Worm (Caenorhabditis elegans) whole organism, midembryonic: ENCODE results near the gene F08C6.5.

ENCODE experiments used
- T22C8.4 ChIP-seq: fragments of 200-800 bp; sonication (Bioruptor generic); IDR thresholded peaks from 2 replicates; pipeline ENCODE4 v1.3.6; 2022; ENCODE audit warnings: missing genetic modification characterization, missing compliant biosample characterization
- cog-1 ChIP-seq: sonication (generic microtip); optimal IDR thresholded peaks from 2 replicates; lab custom pipeline; 2016; ENCODE audit warnings: missing genetic modification characterization, missing compliant biosample characterization
- flt-1 ChIP-seq: fragments of 200-800 bp; sonication (Bioruptor generic); IDR thresholded peaks from 2 replicates; pipeline ENCODE4 v1.3.6; 2022; ENCODE audit warnings: missing genetic modification characterization, missing compliant biosample characterization
- klf-2 ChIP-seq: fragments of 200-800 bp; sonication (Bioruptor generic); conservative IDR thresholded peaks from 2 replicates; pipeline ENCODE4 v1.3.6; 2022; ENCODE audit warnings: missing genetic modification reagents, missing genetic modification characterization, missing compliant biosample characterization
- med-1 ChIP-seq: sonication (generic microtip); optimal IDR thresholded peaks from 2 replicates; lab custom pipeline; 2017; ENCODE audit warnings: missing genetic modification characterization, mild to moderate bottlenecking, missing compliant biosample characterization, antibody characterized with exemption, missing genetic modification reagents; ENCODE audit not compliant: insufficient read depth
- ref-1 ChIP-seq: fragments of 200-800 bp; sonication (Bioruptor generic); conservative IDR thresholded peaks from 2 replicates; pipeline ENCODE4 v1.3.6; 2022; ENCODE audit warnings: missing genetic modification reagents, missing genetic modification characterization, missing compliant biosample characterization
- ztf-23 ChIP-seq: fragments of 200-800 bp; sonication (Bioruptor generic); IDR thresholded peaks from 2 replicates; pipeline ENCODE4 v1.3.6; 2022; ENCODE audit warnings: missing genetic modification reagents, missing genetic modification characterization, missing compliant biosample characterization
- ztf-29 ChIP-seq: fragments of 200-800 bp; sonication (Bioruptor generic); IDR thresholded peaks from 2 replicates; pipeline ENCODE4 v1.3.6; 2022; ENCODE audit warnings: missing genetic modification reagents, missing genetic modification characterization, missing compliant biosample characterization

- TF ChIP-seq med-1: no peak
- TF ChIP-seq T22C8.4 (GFP tag; lab: Robert Waterston, UW): no peak
- TF ChIP-seq ztf-29 (GFP tag; lab: Robert Waterston, UW): no peak
- no peak for TF ChIP-seq cog-1 (tag; lab: Kevin White, UChicago)
- no peak for TF ChIP-seq ztf-23
- no peak for TF ChIP-seq klf-2 (GFP tag; lab: Robert Waterston, UW)
- no peak for TF ChIP-seq ref-1
- no peak for TF ChIP-seq flt-1 (GFP tag; lab: Robert Waterston, UW)
Measured at ce11 chrX:7587741-7588235, 28.6 kb downstream of the F08C6.5 start.
